Fruit fly (Drosophila melanogaster) whole organism, embryonic: ENCODE results near the gene moon.
A peak's percentile ranks its signal among the peaks of the same experiment; 100 is the strongest.

Experiments
- Aef1 ChIP-seq: fragments of 200-800 bp; sonication (Bioruptor generic); IDR thresholded peaks from 3 replicates; pipeline ENCODE4 v1.3.6; 2022; ENCODE audit warnings: missing biosample characterization, missing genetic modification characterization
- Atf6 ChIP-seq: fragments of 200-800 bp; sonication (Bioruptor generic); IDR thresholded peaks from 2 replicates; pipeline ENCODE4 v1.3.6; 2022; ENCODE audit warnings: missing biosample characterization, missing genetic modification characterization
- BEAF-32 ChIP-seq: fragments of 200-800 bp; sonication (Bioruptor generic); optimal IDR thresholded peaks from 3 replicates; lab custom pipeline; 2017; ENCODE audit warnings: missing biosample characterization, missing genetic modification characterization, mild to moderate bottlenecking, moderate library complexity, missing genetic modification reagents
- Blimp-1 ChIP-seq: fragments of 200-800 bp; sonication (Bioruptor generic); optimal IDR thresholded peaks from 3 replicates; lab custom pipeline; 2018; ENCODE audit warnings: missing biosample characterization, missing genetic modification characterization, mild to moderate bottlenecking, moderate library complexity, missing genetic modification reagents
- CG10147 ChIP-seq: fragments of 200-800 bp; sonication (Bioruptor generic); optimal IDR thresholded peaks from 2 replicates; lab custom pipeline; 2019; ENCODE audit warnings: missing biosample characterization, mild to moderate bottlenecking, missing genetic modification characterization, moderate library complexity
- CG10366 ChIP-seq: fragments of 200-800 bp; sonication (Bioruptor generic); IDR thresholded peaks from 2 replicates; pipeline ENCODE4 v1.3.6; 2022; ENCODE audit warnings: missing biosample characterization, missing genetic modification characterization
- CG12104 ChIP-seq: fragments of 200-800 bp; sonication (Bioruptor generic); optimal IDR thresholded peaks from 3 replicates; lab custom pipeline; 2016; ENCODE audit warnings: missing biosample characterization, missing genetic modification characterization
- CG12219 ChIP-seq: fragments of 200-800 bp; sonication (Bioruptor generic); optimal IDR thresholded peaks from 3 replicates; lab custom pipeline; 2018; ENCODE audit warnings: missing biosample characterization, mild to moderate bottlenecking, missing genetic modification characterization
- CG14860 ChIP-seq: fragments of 200-800 bp; sonication (Bioruptor generic); IDR thresholded peaks from 3 replicates; pipeline ENCODE4 v1.3.6; 2022; ENCODE audit warnings: missing biosample characterization, missing genetic modification characterization; ENCODE audit not compliant: partially characterized antibody
- CG15696 ChIP-seq: fragments of 200-800 bp; sonication (Bioruptor generic); optimal IDR thresholded peaks from 2 replicates; lab custom pipeline; 2019; ENCODE audit warnings: missing biosample characterization, mild to moderate bottlenecking, missing genetic modification characterization, moderate library complexity
- CG18599 ChIP-seq: fragments of 200-800 bp; sonication (Bioruptor generic); optimal IDR thresholded peaks from 3 replicates; lab custom pipeline; 2017; ENCODE audit warnings: missing biosample characterization, missing genetic modification characterization, mild to moderate bottlenecking, moderate library complexity, missing genetic modification reagents
- CG2678 ChIP-seq: fragments of 200-800 bp; sonication (Bioruptor generic); optimal IDR thresholded peaks from 3 replicates; lab custom pipeline; 2019; ENCODE audit warnings: missing biosample characterization, mild to moderate bottlenecking, missing genetic modification characterization, moderate library complexity
- CG3407 ChIP-seq: fragments of 200-800 bp; sonication (Bioruptor generic); optimal IDR thresholded peaks from 2 replicates; lab custom pipeline; 2018; ENCODE audit warnings: missing biosample characterization, mild to moderate bottlenecking, missing genetic modification characterization
- CG4707 ChIP-seq: fragments of 200-800 bp; sonication (Bioruptor generic); optimal IDR thresholded peaks from 2 replicates; lab custom pipeline; 2018; ENCODE audit warnings: missing biosample characterization, mild to moderate bottlenecking, missing genetic modification characterization, moderate library complexity
- CG5245 ChIP-seq: fragments of 200-800 bp; sonication (Bioruptor generic); optimal IDR thresholded peaks from 3 replicates; lab custom pipeline; 2016; ENCODE audit warnings: missing biosample characterization, missing genetic modification characterization
- CG9797 ChIP-seq: fragments of 200-800 bp; sonication (Bioruptor generic); optimal IDR thresholded peaks from 3 replicates; lab custom pipeline; 2018; ENCODE audit warnings: missing biosample characterization, mild to moderate bottlenecking, missing genetic modification characterization
- Camta ChIP-seq: fragments of 200-800 bp; sonication (Bioruptor generic); optimal IDR thresholded peaks from 2 replicates; lab custom pipeline; 2016; ENCODE audit warnings: missing biosample characterization, missing genetic modification characterization
- Dad ChIP-seq: fragments of 200-800 bp; sonication (Bioruptor generic); optimal IDR thresholded peaks from 3 replicates; lab custom pipeline; 2016; ENCODE audit warnings: missing biosample characterization, missing genetic modification characterization
- Doc2 ChIP-seq: fragments of 200-800 bp; sonication (Bioruptor generic); IDR thresholded peaks from 2 replicates; pipeline ENCODE4 v1.3.6; 2022; ENCODE audit warnings: missing biosample characterization, missing genetic modification characterization
- ERR ChIP-seq: fragments of 200-800 bp; sonication (Bioruptor generic); optimal IDR thresholded peaks from 2 replicates; lab custom pipeline; 2016; ENCODE audit warnings: missing biosample characterization, missing genetic modification characterization
- Ets65A ChIP-seq: fragments of 200-800 bp; sonication (Bioruptor generic); peaks from one replicate; lab custom pipeline; 2016; ENCODE audit warnings: missing biosample characterization, missing genetic modification characterization
- Ets97D ChIP-seq: fragments of 200-800 bp; sonication (Bioruptor generic); optimal IDR thresholded peaks from 3 replicates; lab custom pipeline; 2016; ENCODE audit warnings: missing biosample characterization, missing genetic modification characterization
- GATAe ChIP-seq: fragments of 200-800 bp; sonication (Bioruptor generic); conservative IDR thresholded peaks from 2 replicates; pipeline ENCODE4 v1.3.6; 2022; ENCODE audit warnings: missing biosample characterization, missing genetic modification characterization
- Gsc ChIP-seq: fragments of 200-800 bp; sonication (Bioruptor generic); IDR thresholded peaks from 2 replicates; pipeline ENCODE4 v1.3.6; 2022; ENCODE audit warnings: missing biosample characterization, missing genetic modification characterization
- HHEX ChIP-seq: fragments of 200-800 bp; sonication (Bioruptor generic); optimal IDR thresholded peaks from 3 replicates; lab custom pipeline; 2017; ENCODE audit warnings: missing biosample characterization, mild to moderate bottlenecking, missing genetic modification characterization, missing genetic modification reagents
- Jarid2 ChIP-seq: fragments of 200-800 bp; sonication (Bioruptor generic); optimal IDR thresholded peaks from 3 replicates; lab custom pipeline; 2017; ENCODE audit warnings: mild to moderate bottlenecking, missing biosample characterization, missing genetic modification reagents, missing genetic modification characterization
- Mad ChIP-seq: fragments of 200-800 bp; sonication (Bioruptor generic); optimal IDR thresholded peaks from 2 replicates; lab custom pipeline; 2016; ENCODE audit warnings: missing biosample characterization, missing genetic modification characterization
- NC2α ChIP-seq: fragments of 200-800 bp; sonication (Bioruptor generic); optimal IDR thresholded peaks from 2 replicates; lab custom pipeline; 2016; ENCODE audit warnings: missing biosample characterization, missing genetic modification characterization
- NK7.1 ChIP-seq: fragments of 200-800 bp; sonication (Bioruptor generic); optimal IDR thresholded peaks from 3 replicates; lab custom pipeline; 2016; ENCODE audit warnings: missing biosample characterization, missing genetic modification characterization
- Nf-YB ChIP-seq: fragments of 200-800 bp; sonication (Bioruptor generic); optimal IDR thresholded peaks from 3 replicates; lab custom pipeline; 2019; ENCODE audit warnings: missing biosample characterization, mild to moderate bottlenecking, missing genetic modification characterization, moderate library complexity
- NfI ChIP-seq: fragments of 200-800 bp; sonication (Bioruptor generic); optimal IDR thresholded peaks from 3 replicates; lab custom pipeline; 2018; ENCODE audit warnings: missing biosample characterization, mild to moderate bottlenecking, missing genetic modification characterization, moderate library complexity
- Pdp1 ChIP-seq, 2 experiments: fragments of 200-800 bp; sonication (Bioruptor generic); optimal IDR thresholded peaks; 3 replicates each; lab custom pipeline; 2016; ENCODE audit warnings: missing biosample characterization in 2 of 2, missing genetic modification characterization in 2 of 2, mild to moderate bottlenecking in 1 of 2, moderate library complexity in 1 of 2
- Xbp1 ChIP-seq: fragments of 200-800 bp; sonication (Bioruptor generic); optimal IDR thresholded peaks from 3 replicates; lab custom pipeline; 2016; ENCODE audit warnings: missing biosample characterization, mild to moderate bottlenecking, missing genetic modification characterization
- ac ChIP-seq: fragments of 200-800 bp; sonication (Bioruptor generic); optimal IDR thresholded peaks from 3 replicates; lab custom pipeline; 2017; ENCODE audit warnings: missing biosample characterization, mild to moderate bottlenecking, missing genetic modification characterization
- ash1 ChIP-seq: fragments of 200-800 bp; sonication (Bioruptor generic); optimal IDR thresholded peaks from 2 replicates; lab custom pipeline; 2018; ENCODE audit warnings: missing biosample characterization, mild to moderate bottlenecking, missing genetic modification characterization
- corto ChIP-seq: fragments of 200-800 bp; sonication (Bioruptor generic); optimal IDR thresholded peaks from 2 replicates; lab custom pipeline; 2016; ENCODE audit warnings: missing biosample characterization, mild to moderate bottlenecking, missing genetic modification characterization, moderate library complexity
- exex ChIP-seq: fragments of 200-800 bp; sonication (Bioruptor generic); optimal IDR thresholded peaks from 4 replicates; lab custom pipeline; 2018; ENCODE audit warnings: missing biosample characterization, mild to moderate bottlenecking, missing genetic modification characterization, moderate library complexity
- fd102C ChIP-seq: fragments of 200-800 bp; sonication (Bioruptor generic); optimal IDR thresholded peaks from 2 replicates; lab custom pipeline; 2018; ENCODE audit warnings: missing biosample characterization, mild to moderate bottlenecking, missing genetic modification characterization, moderate library complexity
- fd64A ChIP-seq: fragments of 200-800 bp; sonication (Bioruptor generic); optimal IDR thresholded peaks from 3 replicates; lab custom pipeline; 2018; ENCODE audit warnings: missing biosample characterization, mild to moderate bottlenecking, missing genetic modification characterization
- ftz-f1 ChIP-seq: fragments of 200-800 bp; sonication (Bioruptor generic); optimal IDR thresholded peaks from 2 replicates; lab custom pipeline; 2016; ENCODE audit warnings: missing biosample characterization, missing genetic modification characterization
- ind ChIP-seq: fragments of 200-800 bp; sonication (Bioruptor generic); optimal IDR thresholded peaks from 3 replicates; lab custom pipeline; 2016; ENCODE audit warnings: missing biosample characterization, missing genetic modification characterization
- lov ChIP-seq, 2 experiments: fragments of 200-800 bp in 1 of 2; fragments of >200 bp in 1 of 2; sonication (Bioruptor generic) in 1 of 2; IDR thresholded peaks in 1 of 2; optimal IDR thresholded peaks in 1 of 2; 2 replicates in 1 of 2; 3 replicates in 1 of 2; pipeline versions ENCODE4 v1.3.6 to Lab custom; 2017 to 2022; ENCODE audit warnings: missing biosample characterization in 1 of 2, missing genetic modification characterization in 1 of 2
- nom ChIP-seq: fragments of 200-800 bp; sonication (Bioruptor generic); optimal IDR thresholded peaks from 2 replicates; lab custom pipeline; 2017; ENCODE audit warnings: missing biosample characterization, missing genetic modification characterization, mild to moderate bottlenecking, moderate library complexity, missing genetic modification reagents
- psq ChIP-seq: fragments of 200-800 bp; sonication (Bioruptor generic); optimal IDR thresholded peaks from 2 replicates; lab custom pipeline; 2017; ENCODE audit warnings: missing biosample characterization, missing genetic modification characterization
- sc ChIP-seq, 3 experiments: fragments of >200 bp in 2 of 3; fragments of 200-800 bp in 1 of 3; sonication (Bioruptor generic) in 1 of 3; optimal IDR thresholded peaks; 2 replicates in 2 of 3; 3 replicates in 1 of 3; lab custom pipeline; 2017; ENCODE audit warnings: mild to moderate bottlenecking in 1 of 3, missing biosample characterization in 1 of 3, missing genetic modification characterization in 1 of 3, missing genetic modification reagents in 1 of 3
- so ChIP-seq: fragments of 200-800 bp; sonication (Bioruptor generic); IDR thresholded peaks from 3 replicates; pipeline ENCODE4 v1.3.6; 2022; ENCODE audit warnings: missing biosample characterization, missing genetic modification characterization
- sob ChIP-seq: fragments of 200-800 bp; sonication (Bioruptor generic); IDR thresholded peaks from 2 replicates; pipeline ENCODE4 v1.3.6; 2022; ENCODE audit warnings: missing biosample characterization, missing genetic modification characterization
- tio ChIP-seq: fragments of 200-800 bp; sonication (Bioruptor generic); optimal IDR thresholded peaks from 2 replicates; lab custom pipeline; 2017; ENCODE audit warnings: missing biosample characterization, missing genetic modification characterization, inconsistent platforms
- vfl ChIP-seq: fragments of 200-800 bp; sonication (Bioruptor generic); optimal IDR thresholded peaks from 2 replicates; lab custom pipeline; 2016; ENCODE audit warnings: missing biosample characterization, missing genetic modification characterization
- vvl ChIP-seq: fragments of 200-800 bp; sonication (Bioruptor generic); IDR thresholded peaks from 2 replicates; pipeline ENCODE4 v1.3.6; 2022; ENCODE audit warnings: missing biosample characterization, missing genetic modification characterization

The moon gene

dm6 chrX:12082244-12082643 lies 9.6 kb upstream of the moon start (continued):
- no peak for TF ChIP-seq ac (GFP tag; lab: Kevin White, UChicago)
- no peak for TF ChIP-seq Dad (GFP tag; lab: Kevin White, UChicago)
- TF ChIP-seq Nf-YB, result no peak
- TF ChIP-seq vvl (GFP tag; lab: Robert Waterston, UW), result 0 out of 2 replicates have a peak, but pooled peaks have one; percentile 20
- no peak for TF ChIP-seq sob (GFP tag; lab: Robert Waterston, UW)
- no peak for TF ChIP-seq exex (tag; lab: Kevin White, UChicago)
- no peak for TF ChIP-seq CG3407
- peak; percentile 11 for TF ChIP-seq ind (GFP tag; lab: Kevin White, UChicago)
- TF ChIP-seq Blimp-1, result peak; percentile 31
- TF ChIP-seq Xbp1 (GFP tag; lab: Kevin White, UChicago), result peak; percentile 18
- TF ChIP-seq fd64A, result no peak
- no peak for TF ChIP-seq Atf6 (GFP tag; lab: Robert Waterston, UW)
- TF ChIP-seq CG12104 (GFP tag; lab: Kevin White, UChicago), result no peak
- no peak for TF ChIP-seq CG15696 (tag; lab: Kevin White, UChicago)
- no peak for TF ChIP-seq Aef1 (GFP tag; lab: Robert Waterston, UW)
- TF ChIP-seq vfl, result no peak
- no peak for TF ChIP-seq Doc2
- TF ChIP-seq fd102C (GFP tag; lab: Kevin White, UChicago), result no peak
- no peak for TF ChIP-seq ERR (GFP tag; lab: Kevin White, UChicago)
- no peak for TF ChIP-seq CG10147 (GFP tag; lab: Kevin White, UChicago)
- no peak for TF ChIP-seq sc (optimal IDR thresholded peaks at IDR 0.05; lab: Kevin White, UChicago)
- no peak for TF ChIP-seq sc (GFP tag; optimal IDR thresholded peaks at IDR 0.05; lab: Kevin White, UChicago)
- TF ChIP-seq GATAe, result no peak
- no peak for TF ChIP-seq psq (GFP tag; lab: Kevin White, UChicago)
- TF ChIP-seq Ets97D (GFP tag; lab: Kevin White, UChicago), result no peak
- TF ChIP-seq CG9797 (GFP tag; lab: Kevin White, UChicago), result no peak
- TF ChIP-seq CG12219 (GFP tag; lab: Kevin White, UChicago), result no peak
- TF ChIP-seq CG4707 (GFP tag; lab: Kevin White, UChicago), result no peak
- TF ChIP-seq CG14860 (GFP tag; lab: Robert Waterston, UW), result no peak
- no peak for TF ChIP-seq Mad
- TF ChIP-seq Ets65A (GFP tag; lab: Kevin White, UChicago), result peak; percentile 94
- no peak for TF ChIP-seq Jarid2 (GFP tag; lab: Kevin White, UChicago)
- TF ChIP-seq CG2678 (tag; lab: Kevin White, UChicago), result peak; percentile 50
- no peak for TF ChIP-seq NfI
- no peak for TF ChIP-seq ftz-f1 (GFP tag; lab: Kevin White, UChicago)
- TF ChIP-seq lov (optimal IDR thresholded peaks at IDR 0.05; lab: Kevin White, UChicago), result no peak
- no peak for TF ChIP-seq lov (GFP tag; IDR thresholded peaks at IDR 0.05; lab: Robert Waterston, UW)
- TF ChIP-seq Gsc, result no peak
- no peak for TF ChIP-seq CG5245 (GFP tag; lab: Kevin White, UChicago)
- TF ChIP-seq Camta (GFP tag; lab: Kevin White, UChicago), result no peak
- TF ChIP-seq CG10366, result no peak
- TF ChIP-seq Pdp1 (GFP tag; optimal IDR thresholded peaks at IDR 0.05; lab: Kevin White, UChicago), result no peak
- no peak for TF ChIP-seq BEAF-32 (GFP tag; lab: Kevin White, UChicago)
- no peak for TF ChIP-seq nom (GFP tag; lab: Kevin White, UChicago)
- no peak for TF ChIP-seq NC2α (GFP tag; lab: Kevin White, UChicago)
- TF ChIP-seq CG18599 (GFP tag; lab: Kevin White, UChicago), result peak; percentile 56
- no peak for TF ChIP-seq so
- no peak for TF ChIP-seq ash1 (GFP tag; lab: Kevin White, UChicago)
- TF ChIP-seq corto, result no peak
- TF ChIP-seq NK7.1 (GFP tag; lab: Kevin White, UChicago), result no peak
- TF ChIP-seq HHEX (GFP tag; lab: Kevin White, UChicago), result no peak
- no peak for TF ChIP-seq tio (GFP tag; lab: Kevin White, UChicago)
